Worm (Caenorhabditis elegans): ENCODE measurements around the gene sre-6.

The sre-6 gene

ce11 chrV:10795494-10795893 lies 32.9 kb upstream of the sre-6 start, which contains the start of gene D1054.19:
TSS of gene D1054.19 (plus strand) at chrV:10795794.
- no peak for TF ChIP-seq ets-7 (tag; optimal IDR thresholded peaks at IDR 0.05)
- TF ChIP-seq tbx-37 (GFP tag; conservative IDR thresholded peaks at IDR 0.05), result no peak
- no peak for TF ChIP-seq hnd-1 (tag; optimal IDR thresholded peaks at IDR 0.05)
- no peak for TF ChIP-seq ceh-13 (GFP tag; optimal IDR thresholded peaks at IDR 0.05)
- TF ChIP-seq pes-1 (GFP tag; IDR thresholded peaks at IDR 0.05), result no peak
- TF ChIP-seq sea-1 (GFP tag; conservative IDR thresholded peaks at IDR 0.05), result no peak
- no peak for TF ChIP-seq scrt-1 (GFP tag; IDR thresholded peaks at IDR 0.05)
- no peak for TF ChIP-seq tbx-11 (GFP tag; IDR thresholded peaks at IDR 0.05)
- TF ChIP-seq ceh-36 (tag; optimal IDR thresholded peaks at IDR 0.05), result no peak
- no peak for TF ChIP-seq hmg-4 (GFP tag; optimal IDR thresholded peaks at IDR 0.05)
- TF ChIP-seq aly-1 (tag; optimal IDR thresholded peaks at IDR 0.05), result no peak
- no peak for TF ChIP-seq ama-1 (optimal IDR thresholded peaks at IDR 0.05)
- TF ChIP-seq flt-1 (GFP tag; IDR thresholded peaks at IDR 0.05), result no peak
- no peak for TF ChIP-seq F13C5.2 (tag; optimal IDR thresholded peaks at IDR 0.05)
- no peak for TF ChIP-seq B0310.2 (tag; optimal IDR thresholded peaks at IDR 0.05)

- TF ChIP-seq ceh-13 (GFP tag; optimal IDR thresholded peaks at IDR 0.05) (no peak), ceh-36 (tag; optimal IDR thresholded peaks at IDR 0.05) (no peak), pes-1 (GFP tag; IDR thresholded peaks at IDR 0.05) (no peak), F13C5.2 (tag; optimal IDR thresholded peaks at IDR 0.05) (no peak), B0310.2 (tag; optimal IDR thresholded peaks at IDR 0.05) (no peak), tbx-37 (GFP tag; conservative IDR thresholded peaks at IDR 0.05) (no peak), aly-1 (tag; optimal IDR thresholded peaks at IDR 0.05) (no peak), ama-1 (optimal IDR thresholded peaks at IDR 0.05) (no peak), tbx-11 (GFP tag; IDR thresholded peaks at IDR 0.05) (no peak), flt-1 (GFP tag; IDR thresholded peaks at IDR 0.05) (no peak), ets-7 (tag; optimal IDR thresholded peaks at IDR 0.05) (no peak), scrt-1 (GFP tag; IDR thresholded peaks at IDR 0.05) (no peak), hnd-1 (tag; optimal IDR thresholded peaks at IDR 0.05) (no peak), sea-1 (GFP tag; conservative IDR thresholded peaks at IDR 0.05) (no peak), hmg-4 (GFP tag; optimal IDR thresholded peaks at IDR 0.05) (no peak), hmbx-1 (tag; optimal IDR thresholded peaks at IDR 0.05) (no peak), tra-4 (tag; optimal IDR thresholded peaks at IDR 0.05) (no peak)
Observed at ce11 chrV:10794463-10794862, 31.9 kb upstream of the sre-6 start.

- TF ChIP-seq B0310.2 (tag; optimal IDR thresholded peaks at IDR 0.05) (no peak), F13C5.2 (tag; optimal IDR thresholded peaks at IDR 0.05) (no peak), flt-1 (GFP tag; IDR thresholded peaks at IDR 0.05) (no peak), tbx-11 (GFP tag; IDR thresholded peaks at IDR 0.05) (no peak), ets-7 (tag; optimal IDR thresholded peaks at IDR 0.05) (no peak), tbx-37 (GFP tag; conservative IDR thresholded peaks at IDR 0.05) (no peak), sea-1 (GFP tag; conservative IDR thresholded peaks at IDR 0.05) (no peak), ceh-36 (tag; optimal IDR thresholded peaks at IDR 0.05) (no peak), tra-4 (tag; optimal IDR thresholded peaks at IDR 0.05) (no peak), hmbx-1 (tag; optimal IDR thresholded peaks at IDR 0.05) (no peak), hmg-4 (GFP tag; optimal IDR thresholded peaks at IDR 0.05) (no peak), pes-1 (GFP tag; IDR thresholded peaks at IDR 0.05) (no peak), scrt-1 (GFP tag; IDR thresholded peaks at IDR 0.05) (no peak), hnd-1 (tag; optimal IDR thresholded peaks at IDR 0.05) (no peak), ceh-13 (GFP tag; optimal IDR thresholded peaks at IDR 0.05) (no peak), ama-1 (optimal IDR thresholded peaks at IDR 0.05) (no peak), aly-1 (tag; optimal IDR thresholded peaks at IDR 0.05) (no peak)
Observed at ce11 chrV:10793498-10793897, 30.9 kb upstream of the sre-6 start, which contains the start of gene ule-3. TSS of gene ule-3 (plus strand) at chrV:10793798.

ce11 chrV:10792775-10793174 lies 30.2 kb upstream of the sre-6 start, which contains the start of gene D1054.10:
TSS of gene D1054.10 (minus strand) at chrV:10792875.
- TF ChIP-seq tbx-37 (GFP tag; conservative IDR thresholded peaks at IDR 0.05), result no peak
- no peak for TF ChIP-seq aly-1 (tag; optimal IDR thresholded peaks at IDR 0.05)
- no peak for TF ChIP-seq hnd-1 (tag; optimal IDR thresholded peaks at IDR 0.05)
- no peak for TF ChIP-seq hmg-4 (GFP tag; optimal IDR thresholded peaks at IDR 0.05)
- TF ChIP-seq tbx-11 (GFP tag; IDR thresholded peaks at IDR 0.05), result no peak
- TF ChIP-seq flt-1 (GFP tag; IDR thresholded peaks at IDR 0.05), result no peak
- no peak for TF ChIP-seq ceh-13 (GFP tag; optimal IDR thresholded peaks at IDR 0.05)
- no peak for TF ChIP-seq pes-1 (GFP tag; IDR thresholded peaks at IDR 0.05)
- no peak for TF ChIP-seq F13C5.2 (tag; optimal IDR thresholded peaks at IDR 0.05)
- no peak for TF ChIP-seq ets-7 (tag; optimal IDR thresholded peaks at IDR 0.05)
- TF ChIP-seq scrt-1 (GFP tag; IDR thresholded peaks at IDR 0.05), result no peak
- TF ChIP-seq hmbx-1 (tag; optimal IDR thresholded peaks at IDR 0.05), result no peak
- no peak for TF ChIP-seq ama-1 (optimal IDR thresholded peaks at IDR 0.05)

- no peak for TF ChIP-seq ama-1 (optimal IDR thresholded peaks at IDR 0.05)
- TF ChIP-seq tbx-37 (GFP tag; conservative IDR thresholded peaks at IDR 0.05), result no peak
- no peak for TF ChIP-seq aly-1 (tag; optimal IDR thresholded peaks at IDR 0.05)
- TF ChIP-seq ets-7 (tag; optimal IDR thresholded peaks at IDR 0.05), result no peak
- no peak for TF ChIP-seq B0310.2 (tag; optimal IDR thresholded peaks at IDR 0.05)
- no peak for TF ChIP-seq hmbx-1 (tag; optimal IDR thresholded peaks at IDR 0.05)
- TF ChIP-seq hmg-4 (GFP tag; optimal IDR thresholded peaks at IDR 0.05), result no peak
- no peak for TF ChIP-seq ceh-36 (tag; optimal IDR thresholded peaks at IDR 0.05)
- TF ChIP-seq ceh-13 (GFP tag; optimal IDR thresholded peaks at IDR 0.05), result no peak
- TF ChIP-seq tra-4 (tag; optimal IDR thresholded peaks at IDR 0.05), result no peak
- no peak for TF ChIP-seq flt-1 (GFP tag; IDR thresholded peaks at IDR 0.05)
- TF ChIP-seq tbx-11 (GFP tag; IDR thresholded peaks at IDR 0.05), result no peak
- no peak for TF ChIP-seq scrt-1 (GFP tag; IDR thresholded peaks at IDR 0.05)
- TF ChIP-seq F13C5.2 (tag; optimal IDR thresholded peaks at IDR 0.05), result no peak
- no peak for TF ChIP-seq pes-1 (GFP tag; IDR thresholded peaks at IDR 0.05)
- no peak for TF ChIP-seq hnd-1 (tag; optimal IDR thresholded peaks at IDR 0.05)
- no peak for TF ChIP-seq sea-1 (GFP tag; conservative IDR thresholded peaks at IDR 0.05)
Observed at ce11 chrV:10790921-10791320, 28.3 kb upstream of the sre-6 start, which contains the start of gene D1054.9. TSS of gene D1054.9 (minus strand) at chrV:10791057.

ce11 chrV:10784011-10784410 lies 21.4 kb upstream of the sre-6 start, which contains the start of gene D1054.8:
TSS of gene D1054.8 (plus strand) at chrV:10784311.
- no peak for TF ChIP-seq ceh-13 (GFP tag; optimal IDR thresholded peaks at IDR 0.05)

ce11 chrV:10776528-10777055 lies 14.0 kb upstream of the sre-6 start, which contains the start of gene D1054.5:
TSS of gene D1054.5 (minus strand) at chrV:10776578.
- TF ChIP-seq flt-1 (GFP tag; IDR thresholded peaks at IDR 0.05) (no peak), tra-4 (tag; optimal IDR thresholded peaks at IDR 0.05) (no peak), ceh-36 (tag; optimal IDR thresholded peaks at IDR 0.05) (no peak), hmg-4 (GFP tag; optimal IDR thresholded peaks at IDR 0.05) (no peak), F13C5.2 (tag; optimal IDR thresholded peaks at IDR 0.05) (no peak), ama-1 (optimal IDR thresholded peaks at IDR 0.05) (no peak)

Data from whole organism, early embryonic.